Fruit fly (Drosophila melanogaster) whole organism, embryonic: ENCODE measurements around the gene CG5910.

Experiments used
- Abd-B ChIP-seq: fragments of 200-800 bp; sonication (Bioruptor generic); optimal IDR thresholded peaks from 2 replicates; lab custom pipeline; 2018; ENCODE audit warnings: missing biosample characterization, mild to moderate bottlenecking, missing genetic modification characterization, moderate library complexity
- Asciz ChIP-seq: fragments of 200-800 bp; sonication (Bioruptor generic); optimal IDR thresholded peaks from 2 replicates; lab custom pipeline; 2017; ENCODE audit warnings: missing biosample characterization, mild to moderate bottlenecking, missing genetic modification characterization, missing genetic modification reagents
- Atf-2 ChIP-seq: fragments of 200-800 bp; sonication (Bioruptor generic); optimal IDR thresholded peaks from 2 replicates; lab custom pipeline; 2016; ENCODE audit warnings: missing biosample characterization, missing genetic modification characterization
- B-H1 ChIP-seq: fragments of 200-800 bp; sonication (Bioruptor generic); IDR thresholded peaks from 3 replicates; pipeline ENCODE4 v1.3.6; 2022; ENCODE audit warnings: missing biosample characterization, missing genetic modification characterization
- CG10274 ChIP-seq: fragments of 200-800 bp; sonication (Bioruptor generic); optimal IDR thresholded peaks from 3 replicates; lab custom pipeline; 2017; ENCODE audit warnings: missing biosample characterization, mild to moderate bottlenecking, missing genetic modification characterization
- CG10431 ChIP-seq: fragments of 200-800 bp; sonication (Bioruptor generic); optimal IDR thresholded peaks from 3 replicates; lab custom pipeline; 2018; ENCODE audit warnings: missing biosample characterization, mild to moderate bottlenecking, missing genetic modification characterization
- CG11085 ChIP-seq: fragments of 200-800 bp; sonication (Bioruptor generic); IDR thresholded peaks from 2 replicates; pipeline ENCODE4 v1.3.6; 2022; ENCODE audit warnings: missing biosample characterization, missing genetic modification characterization
- CG12219 ChIP-seq: fragments of 200-800 bp; sonication (Bioruptor generic); optimal IDR thresholded peaks from 3 replicates; lab custom pipeline; 2018; ENCODE audit warnings: missing biosample characterization, mild to moderate bottlenecking, missing genetic modification characterization
- CG12769 ChIP-seq: fragments of 200-800 bp; sonication (Bioruptor generic); optimal IDR thresholded peaks from 2 replicates; lab custom pipeline; 2019; ENCODE audit warnings: missing biosample characterization, mild to moderate bottlenecking, missing genetic modification characterization, moderate library complexity
- CG13624 ChIP-seq: fragments of 200-800 bp; sonication (Bioruptor generic); optimal IDR thresholded peaks from 2 replicates; lab custom pipeline; 2016; ENCODE audit warnings: missing biosample characterization, missing genetic modification characterization
- CG15011 ChIP-seq: fragments of 200-800 bp; sonication (Bioruptor generic); optimal IDR thresholded peaks from 3 replicates; lab custom pipeline; 2018; ENCODE audit warnings: missing biosample characterization, mild to moderate bottlenecking, missing genetic modification characterization
- CG1602 ChIP-seq: fragments of 200-800 bp; sonication (Bioruptor generic); optimal IDR thresholded peaks from 3 replicates; lab custom pipeline; 2016; ENCODE audit warnings: missing biosample characterization, missing genetic modification characterization
- CG1647 ChIP-seq: fragments of 200-800 bp; sonication (Bioruptor generic); optimal IDR thresholded peaks from 3 replicates; lab custom pipeline; 2016; ENCODE audit warnings: missing biosample characterization, missing genetic modification characterization
- CG17912 ChIP-seq: fragments of 200-800 bp; sonication (Bioruptor generic); optimal IDR thresholded peaks from 2 replicates; lab custom pipeline; 2018; ENCODE audit warnings: missing biosample characterization, mild to moderate bottlenecking, missing genetic modification characterization
- CG18476 ChIP-seq: fragments of 200-800 bp; sonication (Bioruptor generic); optimal IDR thresholded peaks from 2 replicates; lab custom pipeline; 2016; ENCODE audit warnings: missing biosample characterization, mild to moderate bottlenecking, missing genetic modification characterization
- CG2712 ChIP-seq: fragments of 200-800 bp; optimal IDR thresholded peaks from 3 replicates; lab custom pipeline; 2019; ENCODE audit warnings: missing biosample characterization, mild to moderate bottlenecking, missing genetic modification characterization, moderate library complexity
- CG31441 ChIP-seq: fragments of 200-800 bp; sonication (Bioruptor generic); IDR thresholded peaks from 2 replicates; pipeline ENCODE4 v1.3.6; 2022; ENCODE audit warnings: missing biosample characterization, missing genetic modification characterization
- CG3281 ChIP-seq: fragments of 200-800 bp; sonication (Bioruptor generic); optimal IDR thresholded peaks from 3 replicates; lab custom pipeline; 2017; ENCODE audit warnings: missing biosample characterization, mild to moderate bottlenecking, missing genetic modification characterization
- CG9817 ChIP-seq: fragments of 200-800 bp; sonication (Bioruptor generic); optimal IDR thresholded peaks from 2 replicates; lab custom pipeline; 2018; ENCODE audit warnings: missing biosample characterization, mild to moderate bottlenecking, missing genetic modification characterization, moderate library complexity
- D ChIP-seq, 2 experiments: fragments of 200-800 bp in 1 of 2; fragments of >200 bp in 1 of 2; sonication (Bioruptor generic) in 1 of 2; optimal IDR thresholded peaks; 2 replicates in 1 of 2; 3 replicates in 1 of 2; lab custom pipeline; 2017; ENCODE audit warnings: mild to moderate bottlenecking in 1 of 2, missing biosample characterization in 1 of 2, missing genetic modification characterization in 1 of 2, missing genetic modification reagents in 1 of 2
- D19B ChIP-seq: fragments of 200-800 bp; sonication (Bioruptor generic); optimal IDR thresholded peaks from 2 replicates; lab custom pipeline; 2017; ENCODE audit warnings: missing biosample characterization, mild to moderate bottlenecking, missing genetic modification characterization
- Drgx ChIP-seq: fragments of 200-800 bp; sonication (Bioruptor generic); IDR thresholded peaks from 2 replicates; pipeline ENCODE4 v1.3.6; 2022; ENCODE audit warnings: missing biosample characterization, missing genetic modification characterization
- ERR ChIP-seq: fragments of 200-800 bp; sonication (Bioruptor generic); optimal IDR thresholded peaks from 2 replicates; lab custom pipeline; 2016; ENCODE audit warnings: missing biosample characterization, missing genetic modification characterization
- GATAe ChIP-seq: fragments of 200-800 bp; sonication (Bioruptor generic); conservative IDR thresholded peaks from 2 replicates; pipeline ENCODE4 v1.3.6; 2022; ENCODE audit warnings: missing biosample characterization, missing genetic modification characterization
- HLH3B ChIP-seq: fragments of 200-800 bp; sonication (Bioruptor generic); IDR thresholded peaks from 2 replicates; pipeline ENCODE4 v1.3.6; 2022; ENCODE audit warnings: missing biosample characterization, missing genetic modification characterization
- HLH4C ChIP-seq: fragments of 200-800 bp; sonication (Bioruptor generic); IDR thresholded peaks from 3 replicates; pipeline ENCODE4 v1.3.6; 2022; ENCODE audit warnings: missing biosample characterization, missing genetic modification characterization; ENCODE audit not compliant: partially characterized antibody
- Hr3 ChIP-seq: fragments of 200-800 bp; sonication (Bioruptor generic); optimal IDR thresholded peaks from 3 replicates; lab custom pipeline; 2016; ENCODE audit warnings: missing biosample characterization, missing genetic modification characterization
- Hr78 ChIP-seq, 2 experiments: fragments of 200-800 bp in 1 of 2; fragments of >200 bp in 1 of 2; sonication (Bioruptor generic) in 1 of 2; optimal IDR thresholded peaks; 2 replicates each; lab custom pipeline; 2017 to 2019; ENCODE audit warnings: missing biosample characterization in 2 of 2, missing genetic modification characterization in 2 of 2, mild to moderate bottlenecking in 1 of 2, moderate library complexity in 1 of 2
- Mad ChIP-seq: fragments of 200-800 bp; sonication (Bioruptor generic); optimal IDR thresholded peaks from 2 replicates; lab custom pipeline; 2016; ENCODE audit warnings: missing biosample characterization, missing genetic modification characterization
- Myb ChIP-seq: fragments of 200-800 bp; sonication (Bioruptor generic); optimal IDR thresholded peaks from 2 replicates; lab custom pipeline; 2016; ENCODE audit warnings: missing biosample characterization, missing genetic modification characterization
- NK7.1 ChIP-seq: fragments of 200-800 bp; sonication (Bioruptor generic); optimal IDR thresholded peaks from 3 replicates; lab custom pipeline; 2016; ENCODE audit warnings: missing biosample characterization, missing genetic modification characterization
- Optix ChIP-seq: fragments of 200-800 bp; sonication (Bioruptor generic); IDR thresholded peaks from 3 replicates; pipeline ENCODE4 v1.3.6; 2022; ENCODE audit warnings: missing biosample characterization, missing genetic modification characterization
- Poxn ChIP-seq: fragments of 200-800 bp; sonication (Bioruptor generic); IDR thresholded peaks from 2 replicates; pipeline ENCODE4 v1.3.6; 2022; ENCODE audit warnings: missing biosample characterization, missing genetic modification characterization
- Side ChIP-seq: fragments of 200-800 bp; sonication (Bioruptor generic); optimal IDR thresholded peaks from 2 replicates; lab custom pipeline; 2016; ENCODE audit warnings: missing biosample characterization, missing genetic modification characterization
- Sin3A ChIP-seq: fragments of >200 bp; optimal IDR thresholded peaks from 2 replicates; lab custom pipeline; 2018
- Sry-δ ChIP-seq: fragments of 200-800 bp; sonication (Bioruptor generic); optimal IDR thresholded peaks from 2 replicates; lab custom pipeline; 2016; ENCODE audit warnings: missing biosample characterization, missing genetic modification characterization
- Tbp ChIP-seq: fragments of >200 bp; optimal IDR thresholded peaks from 2 replicates; lab custom pipeline; 2018; ENCODE audit warnings: missing biosample characterization, missing genetic modification characterization
- abd-A ChIP-seq: fragments of 200-800 bp; sonication (Bioruptor generic); optimal IDR thresholded peaks from 3 replicates; lab custom pipeline; 2019; ENCODE audit warnings: missing biosample characterization, mild to moderate bottlenecking, missing genetic modification characterization, moderate library complexity
- ato ChIP-seq: fragments of 200-800 bp; sonication (Bioruptor generic); IDR thresholded peaks from 2 replicates; pipeline ENCODE4 v1.3.6; 2022; ENCODE audit warnings: missing biosample characterization, missing genetic modification characterization; ENCODE audit not compliant: partially characterized antibody
- bab2 ChIP-seq: fragments of 200-800 bp; sonication (Bioruptor generic); optimal IDR thresholded peaks from 2 replicates; lab custom pipeline; 2016; ENCODE audit warnings: missing biosample characterization, missing genetic modification characterization
- chif ChIP-seq, 2 experiments: fragments of 200-800 bp; sonication (Bioruptor generic); optimal IDR thresholded peaks; 3 replicates each; lab custom pipeline; 2016; ENCODE audit warnings: missing biosample characterization in 2 of 2, missing genetic modification characterization in 2 of 2
- dmrt11E ChIP-seq: fragments of 200-800 bp; sonication (Bioruptor generic); optimal IDR thresholded peaks from 3 replicates; lab custom pipeline; 2018; ENCODE audit warnings: missing biosample characterization, mild to moderate bottlenecking, missing genetic modification characterization, moderate library complexity
- ems ChIP-seq: fragments of 200-800 bp; sonication (Bioruptor generic); optimal IDR thresholded peaks from 3 replicates; lab custom pipeline; 2016; ENCODE audit warnings: missing biosample characterization, missing genetic modification characterization
- kay ChIP-seq: fragments of 200-800 bp; sonication (Bioruptor generic); optimal IDR thresholded peaks from 2 replicates; lab custom pipeline; 2016; ENCODE audit warnings: missing biosample characterization, missing genetic modification characterization
- lab ChIP-seq: fragments of 200-800 bp; sonication (Bioruptor generic); optimal IDR thresholded peaks from 3 replicates; lab custom pipeline; 2017; ENCODE audit warnings: missing biosample characterization, missing genetic modification characterization, mild to moderate bottlenecking, moderate library complexity, missing genetic modification reagents
- lbe ChIP-seq: fragments of 200-800 bp; sonication (Bioruptor generic); optimal IDR thresholded peaks from 2 replicates; lab custom pipeline; 2016; ENCODE audit warnings: missing biosample characterization, mild to moderate bottlenecking, missing genetic modification characterization
- row ChIP-seq: fragments of 200-800 bp; sonication (Bioruptor generic); IDR thresholded peaks from 3 replicates; pipeline ENCODE4 v1.3.6; 2022; ENCODE audit warnings: missing biosample characterization, missing genetic modification characterization
- sima ChIP-seq: fragments of 200-800 bp; sonication (Bioruptor generic); optimal IDR thresholded peaks from 2 replicates; lab custom pipeline; 2016; ENCODE audit warnings: missing biosample characterization, missing genetic modification characterization
- zfh2 ChIP-seq: fragments of 200-800 bp; sonication (Bioruptor generic); optimal IDR thresholded peaks from 2 replicates; lab custom pipeline; 2016; ENCODE audit warnings: missing biosample characterization, missing genetic modification characterization

CG5910 gene

DNA sequence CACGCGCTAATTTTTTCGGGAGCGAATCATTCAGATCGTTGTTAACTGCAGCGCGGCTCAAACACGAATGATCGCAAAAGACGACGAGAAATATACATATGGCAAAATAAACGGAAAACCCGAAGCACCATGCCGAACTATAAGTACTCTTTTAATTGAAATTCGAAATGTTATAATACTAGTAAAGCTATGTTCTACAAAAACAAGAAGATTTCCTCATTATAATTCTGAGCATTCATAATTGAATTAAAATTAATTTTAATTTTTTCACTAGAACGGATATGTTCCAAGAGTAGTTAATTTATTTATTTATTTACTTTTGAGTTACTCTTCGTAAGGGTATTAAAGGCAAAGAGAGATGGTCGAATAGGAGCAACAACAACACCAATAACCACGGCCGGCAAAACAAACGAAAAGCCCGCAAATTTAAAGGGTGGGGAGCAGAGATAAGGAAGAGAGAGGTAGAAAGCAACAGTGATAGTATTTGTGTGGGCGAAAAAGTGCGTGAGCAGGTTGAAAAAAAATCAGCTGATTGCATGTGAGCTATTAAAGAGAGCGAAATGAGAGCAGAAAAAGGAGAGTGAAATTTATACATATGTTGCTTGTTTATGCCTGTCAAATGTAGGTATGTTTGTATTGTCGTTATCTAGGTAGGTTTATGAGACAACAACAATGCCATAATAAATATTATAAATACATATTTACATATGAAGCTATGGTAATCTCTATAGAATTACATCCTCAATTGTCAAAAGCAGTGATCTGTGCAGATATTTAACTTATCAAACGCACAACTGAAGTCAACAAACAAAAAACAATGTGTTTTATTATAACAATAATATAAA lies 51.4 kb downstream of the CG5910 start (continued):
- TF ChIP-seq Asciz (peak; percentile 53), lbe (GFP tag; lab: Kevin White, UChicago) (peak; percentile 88), Drgx (GFP tag; lab: Robert Waterston, UW) (peak; percentile 88), Abd-B (peak; percentile 46), CG17912 (no peak), Myb (GFP tag; lab: Kevin White, UChicago) (peak; percentile 12), Hr78 (GFP tag; optimal IDR thresholded peaks at IDR 0.05; lab: Kevin White, UChicago) (peak in 1 of 2 experiments; percentile 44), Hr3 (GFP tag; lab: Kevin White, UChicago) (peak; percentile 60), HLH3B (GFP tag; lab: Robert Waterston, UW) (peak; percentile 81), CG2712 (tag; lab: Kevin White, UChicago) (peak; percentile 82), CG31441 (GFP tag; lab: Robert Waterston, UW) (peak; percentile 67; the same call in 1 of the 2 replicates), CG3281 (GFP tag; lab: Kevin White, UChicago) (peak; percentile 81), CG12769 (tag; lab: Kevin White, UChicago) (peak; percentile 29), chif (GFP tag; optimal IDR thresholded peaks at IDR 0.05; lab: Kevin White, UChicago) (peak in 1 of 2 experiments; percentile 37), ato (GFP tag; lab: Robert Waterston, UW) (no peak), HLH4C (no peak), CG9817 (peak; percentile 27), Optix (GFP tag; lab: Robert Waterston, UW) (no peak), CG10274 (GFP tag; lab: Kevin White, UChicago) (peak; percentile 43), ems (peak; percentile 20), Mad (GFP tag; lab: Kevin White, UChicago) (no peak), kay (GFP tag; lab: Kevin White, UChicago) (no peak), CG12219 (GFP tag; lab: Kevin White, UChicago) (peak; percentile 23), D (optimal IDR thresholded peaks at IDR 0.05; lab: Kevin White, UChicago) (no peak), D (GFP tag; optimal IDR thresholded peaks at IDR 0.05; lab: Kevin White, UChicago) (no peak), Atf-2 (peak; percentile 14), CG18476 (GFP tag; lab: Kevin White, UChicago) (no peak), GATAe (GFP tag; lab: Robert Waterston, UW) (0 out of 2 replicates have a peak, but pooled peaks have one; percentile 27), NK7.1 (GFP tag; lab: Kevin White, UChicago) (no peak), dmrt11E (tag; lab: Kevin White, UChicago) (no peak), lab (GFP tag; lab: Kevin White, UChicago) (peak; percentile 85), B-H1 (GFP tag; lab: Robert Waterston, UW) (peak; percentile 73), bab2 (GFP tag; lab: Kevin White, UChicago) (peak; percentile 55), CG13624 (peak; percentile 51), row (GFP tag; lab: Robert Waterston, UW) (peak; percentile 91), Sry-δ (GFP tag; lab: Kevin White, UChicago) (no peak), sima (GFP tag; lab: Kevin White, UChicago) (no peak), CG1602 (peak; percentile 13), CG1647 (GFP tag; lab: Kevin White, UChicago) (peak; percentile 28), Side (peak; percentile 8), zfh2 (GFP tag; lab: Kevin White, UChicago) (peak; percentile 39), CG11085 (GFP tag; lab: Robert Waterston, UW) (peak; percentile 58; the same call in 1 of the 2 replicates), Poxn (GFP tag; lab: Robert Waterston, UW) (0 out of 2 replicates have a peak, but pooled peaks have one; percentile 34), Tbp (GFP tag; lab: Kevin White, UChicago) (no peak), ERR (GFP tag; lab: Kevin White, UChicago) (no peak), CG15011 (GFP tag; lab: Kevin White, UChicago) (peak; percentile 53), Sin3A (lab: Kevin White, UChicago) (no peak), CG10431 (GFP tag; lab: Kevin White, UChicago) (peak; percentile 37), abd-A (tag; lab: Kevin White, UChicago) (no peak), D19B (GFP tag; lab: Kevin White, UChicago) (peak; percentile 23)
